Fruit fly (Drosophila melanogaster) whole organism, wandering third instar larva: ENCODE measurements around the gene Rsph1.

Source experiments
- OdsH ChIP-seq: fragments of 200-800 bp; sonication (Bioruptor generic); optimal IDR thresholded peaks from 2 replicates; lab custom pipeline; 2016; ENCODE audit warnings: missing biosample characterization, mild to moderate bottlenecking, missing genetic modification characterization
- sage ChIP-seq: fragments of 200-800 bp; sonication (Bioruptor generic); optimal IDR thresholded peaks from 2 replicates; lab custom pipeline; 2016; ENCODE audit warnings: missing biosample characterization, mild to moderate bottlenecking, missing genetic modification characterization

DNA sequence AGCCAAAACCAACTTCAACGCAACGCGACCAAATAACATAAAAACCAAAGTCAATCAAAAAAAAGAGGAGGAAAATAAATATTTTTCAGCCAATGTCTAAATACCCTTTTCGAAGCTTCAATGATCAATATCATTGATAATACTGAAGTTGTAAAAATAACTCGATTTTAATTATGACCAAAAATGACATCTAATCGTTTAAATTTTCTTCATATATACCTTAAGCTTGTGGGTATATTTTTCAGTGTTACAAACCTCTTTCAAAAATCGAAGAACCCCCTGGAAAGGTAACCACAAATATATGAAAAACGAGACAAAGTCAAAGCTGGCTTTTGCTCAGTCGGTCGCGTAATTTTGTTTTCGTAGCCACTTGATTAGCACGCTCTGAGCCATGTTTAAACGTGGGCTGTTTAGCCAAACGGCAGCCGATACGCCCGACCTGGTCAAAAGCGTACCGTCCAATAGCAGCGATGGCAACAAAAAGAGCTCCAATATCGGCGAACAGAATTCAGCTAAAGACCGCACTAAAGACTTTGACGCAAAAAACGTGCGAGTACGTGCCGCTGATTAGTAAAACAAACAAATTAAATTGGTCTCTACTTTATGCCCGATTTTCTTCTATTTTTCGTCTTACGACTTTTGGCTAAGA lies 38.1 kb upstream of the Rsph1 start:
- TF ChIP-seq sage (GFP tag; lab: Kevin White, UChicago), result no peak
- peak; percentile 41 for TF ChIP-seq OdsH
